Fruit fly (Drosophila melanogaster) whole organism, adult: ENCODE results near the gene Tsp29Fa.

ENCODE experiments used
- CG11617 ChIP-seq: fragments of 200-800 bp; sonication (Bioruptor generic); optimal IDR thresholded peaks from 2 replicates; lab custom pipeline; 2017; ENCODE audit warnings: mild to moderate bottlenecking, missing biosample characterization, missing genetic modification reagents, missing genetic modification characterization
- CG12768 ChIP-seq: fragments of 200-800 bp; sonication (Bioruptor generic); optimal IDR thresholded peaks from 2 replicates; lab custom pipeline; 2017; ENCODE audit warnings: missing biosample characterization, missing genetic modification characterization, mild to moderate bottlenecking, moderate library complexity, missing genetic modification reagents
- CG14711 ChIP-seq: fragments of 200-800 bp; sonication (Bioruptor generic); optimal IDR thresholded peaks from 2 replicates; lab custom pipeline; 2018; ENCODE audit warnings: missing biosample characterization, mild to moderate bottlenecking, missing genetic modification characterization, moderate library complexity
- CG1620 ChIP-seq: fragments of 200-800 bp; sonication (Bioruptor generic); optimal IDR thresholded peaks from 2 replicates; lab custom pipeline; 2016; ENCODE audit warnings: missing biosample characterization, missing genetic modification characterization
- CG33017 ChIP-seq: fragments of 200-800 bp; sonication (Bioruptor generic); optimal IDR thresholded peaks from 2 replicates; lab custom pipeline; 2018; ENCODE audit warnings: missing biosample characterization, mild to moderate bottlenecking, missing genetic modification characterization, moderate library complexity
- CG5204 ChIP-seq: fragments of 200-800 bp; sonication (Bioruptor generic); optimal IDR thresholded peaks from 2 replicates; lab custom pipeline; 2016; ENCODE audit warnings: missing biosample characterization, missing genetic modification characterization
- CG7045 ChIP-seq: fragments of 200-800 bp; sonication (Bioruptor generic); optimal IDR thresholded peaks from 2 replicates; lab custom pipeline; 2017; ENCODE audit warnings: missing biosample characterization, mild to moderate bottlenecking, missing genetic modification characterization
- CG7101 ChIP-seq: fragments of 200-800 bp; sonication (Bioruptor generic); optimal IDR thresholded peaks from 2 replicates; lab custom pipeline; 2018; ENCODE audit warnings: missing biosample characterization, mild to moderate bottlenecking, missing genetic modification characterization, moderate library complexity
- Clk ChIP-seq: fragments of 200-800 bp; sonication (Bioruptor generic); optimal IDR thresholded peaks from 2 replicates; lab custom pipeline; 2017; ENCODE audit warnings: missing biosample characterization, missing genetic modification characterization
- Crg-1 ChIP-seq: fragments of 200-800 bp; sonication (Bioruptor generic); optimal IDR thresholded peaks from 2 replicates; lab custom pipeline; 2016; ENCODE audit warnings: missing biosample characterization, missing genetic modification characterization
- Hr96 ChIP-seq: fragments of 200-800 bp; sonication (Bioruptor generic); optimal IDR thresholded peaks from 2 replicates; lab custom pipeline; 2016; ENCODE audit warnings: missing biosample characterization, missing genetic modification characterization
- Mnt ChIP-seq: fragments of 200-800 bp; sonication (Bioruptor generic); optimal IDR thresholded peaks from 2 replicates; lab custom pipeline; 2016; ENCODE audit warnings: missing biosample characterization, mild to moderate bottlenecking, missing genetic modification characterization
- bab1 ChIP-seq: fragments of 200-800 bp; sonication (Bioruptor generic); optimal IDR thresholded peaks from 3 replicates; lab custom pipeline; 2019; ENCODE audit warnings: missing biosample characterization, mild to moderate bottlenecking, missing genetic modification characterization, moderate library complexity
- cic ChIP-seq: fragments of 200-800 bp; sonication (Bioruptor generic); optimal IDR thresholded peaks from 2 replicates; lab custom pipeline; 2017; ENCODE audit warnings: missing biosample characterization, mild to moderate bottlenecking, missing genetic modification characterization, moderate library complexity
- cnc ChIP-seq, 2 experiments: fragments of >200 bp; optimal IDR thresholded peaks; 2 replicates each; lab custom pipeline; 2017
- kay ChIP-seq: fragments of 200-800 bp; sonication (Bioruptor generic); peaks from one replicate; lab custom pipeline; 2016; ENCODE audit warnings: missing biosample characterization, missing genetic modification characterization, borderline replicate concordance
- ovo ChIP-seq: fragments of 200-800 bp; sonication (Bioruptor generic); optimal IDR thresholded peaks from 2 replicates; lab custom pipeline; 2016; ENCODE audit warnings: missing biosample characterization, missing genetic modification characterization
- pad ChIP-seq: fragments of 200-800 bp; sonication (Bioruptor generic); optimal IDR thresholded peaks from 3 replicates; lab custom pipeline; 2017; ENCODE audit warnings: missing biosample characterization, missing genetic modification characterization, mild to moderate bottlenecking, moderate library complexity, missing genetic modification reagents
- tj ChIP-seq: fragments of 200-800 bp; sonication (Bioruptor generic); optimal IDR thresholded peaks from 3 replicates; lab custom pipeline; 2017; ENCODE audit warnings: missing biosample characterization, mild to moderate bottlenecking, missing genetic modification characterization, moderate library complexity
- toe ChIP-seq: fragments of 200-800 bp; sonication (Bioruptor generic); optimal IDR thresholded peaks from 2 replicates; lab custom pipeline; 2016; ENCODE audit warnings: missing biosample characterization, missing genetic modification characterization

Gene Tsp29Fa

DNA sequence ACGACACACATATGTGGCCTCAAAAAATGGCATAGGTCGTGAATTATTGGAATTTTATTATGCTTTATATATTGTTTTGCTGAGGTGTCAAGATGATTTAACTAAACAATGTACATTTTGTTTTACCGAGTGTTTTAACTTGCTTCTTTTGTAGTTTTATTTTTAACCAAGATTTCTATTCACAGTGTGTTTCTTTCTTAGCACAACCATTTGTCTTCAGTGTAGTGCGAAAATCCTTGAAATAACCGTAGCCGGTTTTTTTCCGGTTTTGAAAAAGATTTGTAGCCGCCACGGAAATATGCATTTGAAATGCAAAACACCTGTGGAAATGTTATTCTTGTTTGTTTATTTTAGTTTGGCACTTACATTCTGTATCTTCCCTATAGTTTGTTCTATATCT, 23.4 kb downstream of the Tsp29Fa start:
- no peak for TF ChIP-seq kay (GFP tag; lab: Kevin White, UChicago)
- no peak for TF ChIP-seq CG1620
- no peak for TF ChIP-seq CG7101 (tag; lab: Kevin White, UChicago)
- TF ChIP-seq cnc (optimal IDR thresholded peaks at IDR 0.05; lab: Kevin White, UChicago): no peak
- no peak for TF ChIP-seq bab1 (GFP tag; lab: Kevin White, UChicago)
- TF ChIP-seq ovo (GFP tag; lab: Kevin White, UChicago): no peak
- TF ChIP-seq cic (GFP tag; lab: Kevin White, UChicago): no peak
- TF ChIP-seq CG5204 (GFP tag; lab: Kevin White, UChicago): no peak
- TF ChIP-seq Clk (GFP tag; lab: Kevin White, UChicago): no peak
- no peak for TF ChIP-seq tj
- no peak for TF ChIP-seq Mnt
- TF ChIP-seq CG7045 (GFP tag; lab: Kevin White, UChicago): no peak
- no peak for TF ChIP-seq CG11617 (GFP tag; lab: Kevin White, UChicago)
- TF ChIP-seq pad (GFP tag; lab: Kevin White, UChicago): no peak
- TF ChIP-seq Hr96 (GFP tag; lab: Kevin White, UChicago): no peak
- TF ChIP-seq Crg-1 (GFP tag; lab: Kevin White, UChicago): no peak
- TF ChIP-seq toe: no peak
- no peak for TF ChIP-seq CG33017 (tag; lab: Kevin White, UChicago)
- TF ChIP-seq CG12768: no peak

DNA sequence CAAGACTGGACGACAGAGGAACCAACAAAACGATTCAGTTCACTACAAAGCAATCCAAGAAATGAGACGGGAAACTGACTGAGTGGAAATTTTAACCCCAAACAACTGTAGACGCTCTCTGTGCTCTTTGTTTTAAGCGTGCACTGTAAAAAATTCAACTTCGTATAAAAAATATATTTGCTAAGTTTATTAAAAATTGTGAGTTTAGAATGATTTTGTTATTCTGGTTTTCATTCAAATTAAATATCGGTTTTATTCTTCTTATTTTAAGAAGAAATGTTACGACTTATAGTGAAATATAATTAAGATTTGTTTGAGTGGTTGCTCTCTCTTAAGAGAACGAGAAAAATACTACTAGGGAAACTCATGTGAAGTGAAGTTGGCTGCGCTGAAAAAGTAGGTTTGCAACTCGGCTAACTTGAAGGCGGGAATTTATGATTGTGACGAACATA, 24.3 kb downstream of the Tsp29Fa start:
- peak; percentile 43 for TF ChIP-seq Crg-1 (GFP tag; lab: Kevin White, UChicago)
- peak; percentile 71 for TF ChIP-seq CG5204 (GFP tag; lab: Kevin White, UChicago)
- TF ChIP-seq CG7101 (tag; lab: Kevin White, UChicago): peak; percentile 87
- peak; percentile 15 for TF ChIP-seq ovo (GFP tag; lab: Kevin White, UChicago)
- peak; percentile 62 for TF ChIP-seq Hr96 (GFP tag; lab: Kevin White, UChicago)
- TF ChIP-seq Clk (GFP tag; lab: Kevin White, UChicago): peak; percentile 19
- TF ChIP-seq cic (GFP tag; lab: Kevin White, UChicago): no peak
- peak; percentile 52 for TF ChIP-seq CG1620
- peak; percentile 49 for TF ChIP-seq CG12768
- peak; percentile 81 for TF ChIP-seq CG14711 (tag; lab: Kevin White, UChicago)
- peak; percentile 55 for TF ChIP-seq toe
- peak; percentile 80 for TF ChIP-seq kay (GFP tag; lab: Kevin White, UChicago)
- peak; percentile 33 for TF ChIP-seq pad (GFP tag; lab: Kevin White, UChicago)
- peak; percentile 35 for TF ChIP-seq tj
- peak; percentile 73 for TF ChIP-seq CG11617 (GFP tag; lab: Kevin White, UChicago)
- no peak for TF ChIP-seq cnc (optimal IDR thresholded peaks at IDR 0.05; lab: Kevin White, UChicago)
- TF ChIP-seq CG7045 (GFP tag; lab: Kevin White, UChicago): peak; percentile 60
- TF ChIP-seq bab1 (GFP tag; lab: Kevin White, UChicago): peak; percentile 81
- TF ChIP-seq Mnt: peak; percentile 23
- peak; percentile 84 for TF ChIP-seq CG33017 (tag; lab: Kevin White, UChicago)

DNA sequence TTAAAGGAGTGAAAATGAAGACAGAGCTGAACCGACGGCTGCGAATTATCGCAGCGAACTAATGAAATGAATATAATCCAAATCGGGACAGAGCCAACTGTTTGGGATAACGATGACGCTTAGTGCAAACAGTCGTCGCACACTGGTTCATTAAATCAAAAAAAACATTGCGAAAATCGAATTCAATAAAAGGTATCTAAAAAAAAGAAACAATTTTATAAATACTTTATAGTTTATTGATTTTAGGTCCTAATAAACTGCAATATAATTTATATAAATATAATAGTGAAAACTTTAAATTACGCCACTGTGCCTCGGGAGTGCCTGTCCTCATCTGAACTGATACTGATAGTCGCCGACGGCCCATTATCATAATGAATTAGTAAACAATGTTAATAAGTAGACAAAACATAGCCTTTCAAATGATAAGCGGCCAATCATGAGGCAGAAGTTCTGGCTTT, 25.3 kb downstream of the Tsp29Fa start, which contains the start of gene CG31886:
Gene CG31886, minus strand, starts transcription at position 51 of the 461 bp plus-strand sequence.
- TF ChIP-seq CG12768 (peak; percentile 33), CG7045 (GFP tag; lab: Kevin White, UChicago) (peak; percentile 14), bab1 (GFP tag; lab: Kevin White, UChicago) (no peak), cnc (optimal IDR thresholded peaks at IDR 0.05; lab: Kevin White, UChicago) (no peak), Crg-1 (GFP tag; lab: Kevin White, UChicago) (no peak), kay (GFP tag; lab: Kevin White, UChicago) (no peak), Clk (GFP tag; lab: Kevin White, UChicago) (no peak), toe (no peak), cic (GFP tag; lab: Kevin White, UChicago) (peak; percentile 29), tj (peak; percentile 29), CG11617 (GFP tag; lab: Kevin White, UChicago) (peak; percentile 41), CG1620 (no peak), ovo (GFP tag; lab: Kevin White, UChicago) (no peak), CG7101 (tag; lab: Kevin White, UChicago) (peak; percentile 55), Hr96 (GFP tag; lab: Kevin White, UChicago) (peak; percentile 29), Mnt (peak; percentile 39), pad (GFP tag; lab: Kevin White, UChicago) (peak; percentile 43), CG33017 (tag; lab: Kevin White, UChicago) (peak; percentile 43), CG14711 (tag; lab: Kevin White, UChicago) (peak; percentile 67), CG5204 (GFP tag; lab: Kevin White, UChicago) (no peak)

DNA sequence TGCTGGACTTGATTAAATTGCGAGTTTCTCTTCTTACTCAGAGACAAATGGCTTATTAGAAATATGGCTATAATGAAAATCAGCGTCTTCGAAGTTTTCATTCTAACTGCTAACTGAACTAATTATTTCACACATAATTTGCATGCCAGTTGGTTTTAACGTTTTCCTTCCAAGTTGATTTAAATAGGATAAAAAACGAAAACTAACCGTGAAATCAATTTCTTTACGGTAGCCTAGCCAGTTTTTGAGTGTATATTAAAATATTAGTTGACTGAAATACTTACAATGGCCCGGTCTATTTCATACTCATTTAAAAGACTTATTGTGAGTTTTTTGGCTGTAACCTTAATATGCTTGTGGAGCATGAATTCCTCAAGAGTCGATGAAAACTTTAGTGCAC, 28.5 kb downstream of the Tsp29Fa start, which contains the start of the genes CG9525 and CG32985:
Gene CG9525, minus strand, starts transcription at position 101 of the 400 bp plus-strand sequence.
Gene CG32985, plus strand, starts transcription at position 280 of the 400 bp plus-strand sequence.
- TF ChIP-seq CG7101 (tag; lab: Kevin White, UChicago): no peak
- TF ChIP-seq CG5204 (GFP tag; lab: Kevin White, UChicago): no peak
- no peak for TF ChIP-seq pad (GFP tag; lab: Kevin White, UChicago)
- no peak for TF ChIP-seq CG1620
- TF ChIP-seq toe: no peak

dm6 chr2L:8964657-8965056, 30.9 kb downstream of the Tsp29Fa start, which contains the start of gene CG32984:
CG32984 (plus strand) TSS chr2L:8964957.
- TF ChIP-seq pad (GFP tag; lab: Kevin White, UChicago) (no peak), kay (GFP tag; lab: Kevin White, UChicago) (peak; percentile 37), CG7045 (GFP tag; lab: Kevin White, UChicago) (no peak), Clk (GFP tag; lab: Kevin White, UChicago) (no peak), cic (GFP tag; lab: Kevin White, UChicago) (no peak), Crg-1 (GFP tag; lab: Kevin White, UChicago) (no peak), CG33017 (tag; lab: Kevin White, UChicago) (no peak)
